Worm (Caenorhabditis elegans) whole organism, L2 larva: ENCODE measurements around the gene F08C6.18.

Source experiments
- R02D3.7 ChIP-seq: fragments of 150-350 bp; optimal IDR thresholded peaks from 2 replicates; lab custom pipeline; 2014; ENCODE audit warnings: missing biosample characterization, missing genetic modification characterization
- elt-3 ChIP-seq: sonication (generic microtip); optimal IDR thresholded peaks from 2 replicates; lab custom pipeline; 2017; ENCODE audit warnings: missing biosample characterization, missing genetic modification characterization
- fos-1 ChIP-seq: fragments of 150-350 bp; optimal IDR thresholded peaks from 2 replicates; lab custom pipeline; 2014; ENCODE audit warnings: missing biosample characterization, missing genetic modification characterization
- lin-13 ChIP-seq: fragments of 150-350 bp; optimal IDR thresholded peaks from 2 replicates; lab custom pipeline; 2014; ENCODE audit warnings: missing biosample characterization, missing genetic modification reagents, missing genetic modification characterization
- nhr-12 ChIP-seq: fragments of 150-350 bp; optimal IDR thresholded peaks from 2 replicates; lab custom pipeline; 2014; ENCODE audit warnings: missing biosample characterization, missing genetic modification characterization
- nhr-237 ChIP-seq: fragments of 150-350 bp; optimal IDR thresholded peaks from 2 replicates; lab custom pipeline; 2014; ENCODE audit warnings: missing biosample characterization, missing genetic modification characterization
- snpc-4 ChIP-seq: fragments of 150-350 bp; optimal IDR thresholded peaks from 2 replicates; lab custom pipeline; 2014; ENCODE audit warnings: missing biosample characterization, missing genetic modification characterization
- zag-1 ChIP-seq: fragments of 150-350 bp; optimal IDR thresholded peaks from 2 replicates; lab custom pipeline; 2014; ENCODE audit warnings: missing biosample characterization, missing genetic modification characterization
- ztf-1 ChIP-seq: fragments of 200-800 bp; sonication (Bioruptor generic); conservative IDR thresholded peaks from 2 replicates; pipeline ENCODE4 v1.3.6; 2022; ENCODE audit warnings: missing genetic modification characterization, missing compliant biosample characterization

DNA sequence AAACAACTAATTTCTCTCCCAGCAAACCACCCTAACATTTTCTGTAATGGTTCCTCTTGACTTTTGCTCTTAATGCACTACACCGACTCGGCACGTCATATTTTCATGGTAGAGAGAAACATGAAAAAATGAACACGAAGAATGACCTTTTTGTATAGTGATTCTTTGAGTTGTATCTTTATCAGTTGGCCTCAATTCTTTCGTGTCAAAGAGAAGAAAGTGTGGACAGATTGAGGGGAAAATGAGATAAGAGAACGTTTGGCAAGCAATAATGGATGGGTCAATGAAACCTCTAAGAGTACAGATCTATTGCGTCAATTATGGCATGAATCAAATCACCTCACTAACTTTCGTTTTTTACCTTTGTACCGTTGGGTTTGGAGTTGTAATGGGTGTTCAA lies 2.5 kb upstream of the F08C6.18 start:
- no peak for TF ChIP-seq nhr-12 (tag; lab: Kevin White, UChicago)
- TF ChIP-seq nhr-237 = no peak
- TF ChIP-seq elt-3 (tag; lab: Kevin White, UChicago) = no peak
- no peak for TF ChIP-seq zag-1
- TF ChIP-seq ztf-1 (GFP tag; lab: Robert Waterston, UW) = no peak
- no peak for TF ChIP-seq lin-13 (GFP tag; lab: Kevin White, UChicago)
- TF ChIP-seq snpc-4 (tag; lab: Kevin White, UChicago) = no peak
- TF ChIP-seq R02D3.7 (tag; lab: Kevin White, UChicago) = no peak
- TF ChIP-seq fos-1 (tag; lab: Kevin White, UChicago) = peak; percentile 88
